Worm (Caenorhabditis elegans): ENCODE results near the gene mrpl-40.
"Not testable (repeated sequence)": the region's sequence is repeated elsewhere in the genome, so short reads cannot be mapped to it uniquely, and the experiment has no call there.

Gene mrpl-40

ce11 chrIII:114603-115002 is 27.2 kb downstream of the mrpl-40 start, which contains the start of gene C29F9.6:
Gene C29F9.6 (plus strand): TSS chrIII:114903.
- no peak for TF ChIP-seq nhr-77 (tag; optimal IDR thresholded peaks at IDR 0.05)
- TF ChIP-seq F13H6.1 (tag; optimal IDR thresholded peaks at IDR 0.05), result no peak
- TF ChIP-seq aly-2 (tag; optimal IDR thresholded peaks at IDR 0.05), result no peak
- no peak for TF ChIP-seq sem-4 (tag; optimal IDR thresholded peaks at IDR 0.05)
- no peak for TF ChIP-seq snpc-4 (tag; optimal IDR thresholded peaks at IDR 0.05)
- TF ChIP-seq ztf-4 (tag; optimal IDR thresholded peaks at IDR 0.05), result no peak
- TF ChIP-seq ztf-1 (GFP tag; conservative IDR thresholded peaks at IDR 0.05), result no peak
- no peak for TF ChIP-seq nhr-12 (tag; optimal IDR thresholded peaks at IDR 0.05)
- TF ChIP-seq zag-1 (tag; optimal IDR thresholded peaks at IDR 0.05), result no peak
- no peak for TF ChIP-seq nhr-6 (tag; optimal IDR thresholded peaks at IDR 0.05)
- TF ChIP-seq lsy-2 (tag; optimal IDR thresholded peaks at IDR 0.05), result no peak
- no peak for TF ChIP-seq dmd-4 (tag; optimal IDR thresholded peaks at IDR 0.05)
- no peak for TF ChIP-seq unc-62 (GFP tag; optimal IDR thresholded peaks at IDR 0.05)
- no peak for TF ChIP-seq lin-11 (tag; optimal IDR thresholded peaks at IDR 0.05)
- no peak for TF ChIP-seq elt-1 (tag; optimal IDR thresholded peaks at IDR 0.05)
- TF ChIP-seq ztf-11 (tag; optimal IDR thresholded peaks at IDR 0.05), result no peak

ce11 chrIII:117210-117609 is 29.9 kb downstream of the mrpl-40 start, which contains the start of gene C29F9.5:
Gene C29F9.5 (plus strand): TSS chrIII:117510.
- TF ChIP-seq sma-9 (GFP tag; optimal IDR thresholded peaks at IDR 0.05) (no peak), sma-9 (tag; optimal IDR thresholded peaks at IDR 0.05) (no peak), nhr-77 (tag; optimal IDR thresholded peaks at IDR 0.05) (no peak)

DNA sequence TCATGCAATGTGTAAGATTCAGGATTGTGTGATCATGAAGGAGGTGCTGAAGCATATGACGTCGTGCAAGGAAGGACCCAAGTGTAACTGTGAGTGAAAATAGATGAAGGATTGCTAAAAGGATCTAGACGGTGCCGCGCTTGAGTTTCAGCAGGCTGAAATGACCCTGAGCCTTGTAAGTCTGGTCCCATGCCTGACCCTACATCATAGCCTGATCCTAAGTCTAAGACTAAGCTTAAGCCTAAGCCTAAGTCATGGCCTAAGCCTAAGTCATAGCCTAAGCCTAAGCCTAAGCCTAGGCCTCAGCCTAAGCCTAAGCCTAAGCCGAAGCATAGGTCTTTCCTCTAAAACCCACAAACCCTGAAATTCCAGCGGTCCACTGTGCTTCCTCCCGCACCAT is 30.5 kb downstream of the mrpl-40 start:
- TF ChIP-seq elt-3 (tag; optimal IDR thresholded peaks at IDR 0.05) (no peak), ceh-82 (tag; optimal IDR thresholded peaks at IDR 0.05) (no peak), ceh-16 (tag; optimal IDR thresholded peaks at IDR 0.05) (no peak), blmp-1 (tag; optimal IDR thresholded peaks at IDR 0.05; ENCODE audit: insufficient read depth) (no peak), crh-2 (tag; optimal IDR thresholded peaks at IDR 0.05) (no peak)

DNA sequence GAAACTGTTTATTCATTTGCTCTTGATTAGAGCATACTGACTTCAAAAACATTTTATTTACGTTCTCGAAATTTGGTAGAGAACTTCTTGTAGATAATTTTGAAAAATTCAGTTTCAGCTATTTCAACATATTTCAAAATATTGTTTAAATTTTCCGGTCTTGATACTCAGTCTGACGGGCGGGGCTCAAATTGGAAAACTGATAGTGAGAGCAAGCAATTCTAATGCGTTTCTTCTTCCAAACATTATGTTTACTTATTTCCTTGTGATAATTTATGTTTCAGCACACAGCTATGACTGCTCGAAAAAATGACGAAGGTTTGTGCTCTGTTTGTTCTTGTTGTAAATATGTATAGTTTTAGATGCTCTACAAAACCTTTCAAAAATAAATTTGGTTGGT is 32.8 kb downstream of the mrpl-40 start, which contains the start of gene pals-24:
TSS of gene pals-24 (plus strand) at position 237 of the 400 bp plus-strand sequence.
- TF ChIP-seq sma-9 (GFP tag; optimal IDR thresholded peaks at IDR 0.05) (peak; percentile 8), sma-9 (tag; optimal IDR thresholded peaks at IDR 0.05) (no peak), ztf-1 (GFP tag; conservative IDR thresholded peaks at IDR 0.05) (no peak), nhr-11 (tag; optimal IDR thresholded peaks at IDR 0.05) (no peak), crh-2 (tag; optimal IDR thresholded peaks at IDR 0.05) (peak; percentile 16), ceh-82 (tag; optimal IDR thresholded peaks at IDR 0.05) (no peak), C34F6.9 (tag; optimal IDR thresholded peaks at IDR 0.05) (no peak), gmeb-1 (tag; optimal IDR thresholded peaks at IDR 0.05) (peak; percentile 26), fos-1 (tag; optimal IDR thresholded peaks at IDR 0.05) (peak; percentile 84), R02D3.7 (tag; optimal IDR thresholded peaks at IDR 0.05) (no peak), lin-11 (tag; optimal IDR thresholded peaks at IDR 0.05) (no peak), Y55F3AM.14 (GFP tag; optimal IDR thresholded peaks at IDR 0.05) (no peak), nhr-6 (tag; optimal IDR thresholded peaks at IDR 0.05) (no peak), mab-5 (tag; optimal IDR thresholded peaks at IDR 0.05) (no peak), F13H6.1 (tag; optimal IDR thresholded peaks at IDR 0.05) (peak; percentile 8)

- not testable (repeated sequence) for TF ChIP-seq lin-11, nhr-237, elt-3 (tag; optimal IDR thresholded peaks at IDR 0.05)
Observed at ce11 chrIII:121983-122449, 34.7 kb downstream of the mrpl-40 start, which contains the start of gene C29F9.12. Gene C29F9.12 (minus strand): TSS chrIII:122033.

ce11 chrIII:124478-124877 is 37.1 kb downstream of the mrpl-40 start, which contains the start of gene pals-23:
Gene pals-23 (plus strand): TSS chrIII:124778.
- TF ChIP-seq ama-1 (optimal IDR thresholded peaks at IDR 0.05) (no peak), ztf-4 (tag; optimal IDR thresholded peaks at IDR 0.05) (no peak), dmd-4 (tag; optimal IDR thresholded peaks at IDR 0.05) (no peak), lin-11 (tag; optimal IDR thresholded peaks at IDR 0.05) (no peak), nhr-21 (tag; optimal IDR thresholded peaks at IDR 0.05) (no peak), crh-2 (tag; optimal IDR thresholded peaks at IDR 0.05) (no peak), unc-39 (tag; optimal IDR thresholded peaks at IDR 0.05) (no peak)
